Fruit fly (Drosophila melanogaster) whole organism, embryonic: ENCODE data around the gene mgr.

Experiments
- CG10209 ChIP-seq: fragments of 200-800 bp; sonication (Bioruptor generic); optimal IDR thresholded peaks from 3 replicates; lab custom pipeline; 2017; ENCODE audit warnings: missing biosample characterization, mild to moderate bottlenecking, missing genetic modification characterization, missing genetic modification reagents
- CG10979 ChIP-seq: fragments of 200-800 bp; sonication (Bioruptor generic); optimal IDR thresholded peaks from 2 replicates; lab custom pipeline; 2018; ENCODE audit warnings: missing biosample characterization, mild to moderate bottlenecking, missing genetic modification characterization, moderate library complexity
- CG11398 ChIP-seq: fragments of 200-800 bp; sonication (Bioruptor generic); optimal IDR thresholded peaks from 2 replicates; lab custom pipeline; 2016; ENCODE audit warnings: missing biosample characterization, missing genetic modification characterization
- CG13123 ChIP-seq: fragments of 200-800 bp; sonication (Bioruptor generic); optimal IDR thresholded peaks from 2 replicates; lab custom pipeline; 2016; ENCODE audit warnings: missing biosample characterization, missing genetic modification characterization
- CG17361 ChIP-seq: fragments of 200-800 bp; sonication (Bioruptor generic); IDR thresholded peaks from 3 replicates; pipeline ENCODE4 v1.3.6; 2022; ENCODE audit warnings: missing biosample characterization, missing genetic modification characterization
- CG17829 ChIP-seq: fragments of 200-800 bp; optimal IDR thresholded peaks from 2 replicates; lab custom pipeline; 2019; ENCODE audit warnings: missing biosample characterization, mild to moderate bottlenecking, missing genetic modification characterization, moderate library complexity
- CG2116 ChIP-seq: fragments of 200-800 bp; sonication (Bioruptor generic); optimal IDR thresholded peaks from 3 replicates; lab custom pipeline; 2018; ENCODE audit warnings: missing biosample characterization, mild to moderate bottlenecking, missing genetic modification characterization
- CG2120 ChIP-seq: fragments of 200-800 bp; sonication (Bioruptor generic); optimal IDR thresholded peaks from 3 replicates; lab custom pipeline; 2016; ENCODE audit warnings: missing biosample characterization, missing genetic modification characterization
- CG2889 ChIP-seq: fragments of 200-800 bp; sonication (Bioruptor generic); IDR thresholded peaks from 3 replicates; pipeline ENCODE4 v1.3.6; 2022; ENCODE audit warnings: missing biosample characterization, missing genetic modification characterization
- CG30431 ChIP-seq: fragments of 200-800 bp; sonication (Bioruptor generic); optimal IDR thresholded peaks from 2 replicates; lab custom pipeline; 2017; ENCODE audit warnings: missing biosample characterization, missing genetic modification characterization
- CG32767 ChIP-seq: fragments of 200-800 bp; sonication (Bioruptor generic); IDR thresholded peaks from 2 replicates; pipeline ENCODE4 v1.3.6; 2022; ENCODE audit warnings: missing biosample characterization, missing genetic modification characterization
- CG3847 ChIP-seq: fragments of 200-800 bp; sonication (Bioruptor generic); IDR thresholded peaks from 2 replicates; pipeline ENCODE4 v1.3.6; 2022; ENCODE audit warnings: missing biosample characterization, missing genetic modification characterization
- CG43689 ChIP-seq: fragments of 200-800 bp; sonication (Bioruptor generic); IDR thresholded peaks from 2 replicates; pipeline ENCODE4 v1.3.6; 2022; ENCODE audit warnings: missing biosample characterization, missing genetic modification characterization
- CG9437 ChIP-seq: fragments of 200-800 bp; sonication (Bioruptor generic); optimal IDR thresholded peaks from 2 replicates; lab custom pipeline; 2018; ENCODE audit warnings: missing biosample characterization, mild to moderate bottlenecking, missing genetic modification characterization
- Dbx ChIP-seq: fragments of 200-800 bp; sonication (Bioruptor generic); IDR thresholded peaks from 3 replicates; pipeline ENCODE4 v1.3.6; 2022; ENCODE audit warnings: missing biosample characterization, missing genetic modification characterization
- Dip3 ChIP-seq: fragments of 200-800 bp; sonication (Bioruptor generic); optimal IDR thresholded peaks from 3 replicates; lab custom pipeline; 2016; ENCODE audit warnings: missing biosample characterization, missing genetic modification characterization
- Elba2 ChIP-seq: fragments of 200-800 bp; sonication (Bioruptor generic); optimal IDR thresholded peaks from 3 replicates; lab custom pipeline; 2016; ENCODE audit warnings: missing biosample characterization, missing genetic modification characterization
- HmgZ ChIP-seq: fragments of 200-800 bp; sonication (Bioruptor generic); optimal IDR thresholded peaks from 2 replicates; lab custom pipeline; 2018; ENCODE audit warnings: missing biosample characterization, mild to moderate bottlenecking, missing genetic modification characterization
- MESR4 ChIP-seq: fragments of 200-800 bp; sonication (Bioruptor generic); optimal IDR thresholded peaks from 2 replicates; lab custom pipeline; 2018; ENCODE audit warnings: missing biosample characterization, mild to moderate bottlenecking, missing genetic modification characterization, moderate library complexity
- Mad ChIP-seq: fragments of 200-800 bp; sonication (Bioruptor generic); optimal IDR thresholded peaks from 2 replicates; lab custom pipeline; 2016; ENCODE audit warnings: missing biosample characterization, missing genetic modification characterization
- Med ChIP-seq: fragments of 200-800 bp; sonication (Bioruptor generic); peaks from one replicate; lab custom pipeline; 2016; ENCODE audit warnings: missing biosample characterization, missing genetic modification characterization, mild to moderate bottlenecking, inconsistent platforms, moderate library complexity
- Myb ChIP-seq: fragments of 200-800 bp; sonication (Bioruptor generic); optimal IDR thresholded peaks from 2 replicates; lab custom pipeline; 2016; ENCODE audit warnings: missing biosample characterization, missing genetic modification characterization
- Oaz ChIP-seq: fragments of 200-800 bp; sonication (Bioruptor generic); IDR thresholded peaks from 2 replicates; pipeline ENCODE4 v1.3.6; 2022; ENCODE audit warnings: missing biosample characterization, missing genetic modification characterization
- Rfx ChIP-seq: fragments of 200-800 bp; sonication (Bioruptor generic); IDR thresholded peaks from 2 replicates; pipeline ENCODE4 v1.3.6; 2022; ENCODE audit warnings: missing biosample characterization, missing genetic modification characterization
- Rx ChIP-seq: fragments of 200-800 bp; sonication (Bioruptor generic); IDR thresholded peaks from 2 replicates; pipeline ENCODE4 v1.3.6; 2022; ENCODE audit warnings: missing biosample characterization, missing genetic modification characterization
- Sin3A ChIP-seq: fragments of >200 bp; optimal IDR thresholded peaks from 2 replicates; lab custom pipeline; 2018
- Sox102F ChIP-seq: fragments of 200-800 bp; sonication (Bioruptor generic); optimal IDR thresholded peaks from 2 replicates; lab custom pipeline; 2018; ENCODE audit warnings: missing biosample characterization, mild to moderate bottlenecking, missing genetic modification characterization, moderate library complexity
- Trl ChIP-seq, 3 experiments: fragments of >200 bp in 2 of 3; fragments of 200-800 bp in 1 of 3; sonication (Bioruptor generic) in 1 of 3; optimal IDR thresholded peaks; 2 replicates in 1 of 3; 3 replicates in 2 of 3; lab custom pipeline; 2016 to 2017; ENCODE audit warnings: missing biosample characterization in 1 of 3, missing genetic modification characterization in 1 of 3
- Vsx1 ChIP-seq: fragments of 200-800 bp; sonication (Bioruptor generic); optimal IDR thresholded peaks from 2 replicates; lab custom pipeline; 2017; ENCODE audit warnings: missing biosample characterization, mild to moderate bottlenecking, missing genetic modification characterization, missing genetic modification reagents
- bigmax ChIP-seq: fragments of 200-800 bp; sonication (Bioruptor generic); optimal IDR thresholded peaks from 2 replicates; lab custom pipeline; 2018; ENCODE audit warnings: missing biosample characterization, mild to moderate bottlenecking, missing genetic modification characterization
- bowl ChIP-seq: fragments of 200-800 bp; sonication (Bioruptor generic); IDR thresholded peaks from 2 replicates; pipeline ENCODE4 v1.3.6; 2022; ENCODE audit warnings: missing biosample characterization, missing genetic modification characterization
- chif ChIP-seq, 2 experiments: fragments of 200-800 bp; sonication (Bioruptor generic); optimal IDR thresholded peaks; 3 replicates each; lab custom pipeline; 2016; ENCODE audit warnings: missing biosample characterization in 2 of 2, missing genetic modification characterization in 2 of 2
- chm ChIP-seq: fragments of 200-800 bp; sonication (Bioruptor generic); IDR thresholded peaks from 2 replicates; pipeline ENCODE4 v1.3.6; 2022; ENCODE audit warnings: missing biosample characterization, missing genetic modification characterization
- dan ChIP-seq: fragments of 200-800 bp; sonication (Bioruptor generic); IDR thresholded peaks from 2 replicates; pipeline ENCODE4 v1.3.6; 2022; ENCODE audit warnings: missing biosample characterization, missing genetic modification characterization
- eve ChIP-seq, 2 experiments: fragments of >200 bp; optimal IDR thresholded peaks; 2 replicates each; lab custom pipeline; 2017; ENCODE audit warnings: missing biosample characterization in 2 of 2, missing genetic modification characterization in 2 of 2
- fd96Cb ChIP-seq: fragments of 200-800 bp; sonication (Bioruptor generic); optimal IDR thresholded peaks from 2 replicates; lab custom pipeline; 2018; ENCODE audit warnings: missing biosample characterization, mild to moderate bottlenecking, missing genetic modification characterization, moderate library complexity
- hbn ChIP-seq: fragments of 200-800 bp; sonication (Bioruptor generic); IDR thresholded peaks from 2 replicates; pipeline ENCODE4 v1.3.6; 2022; ENCODE audit warnings: missing biosample characterization, missing genetic modification characterization; ENCODE audit not compliant: partially characterized antibody
- hkb ChIP-seq, 2 experiments: fragments of 200-800 bp in 1 of 2; fragments of >200 bp in 1 of 2; sonication (Bioruptor generic) in 1 of 2; IDR thresholded peaks in 1 of 2; optimal IDR thresholded peaks in 1 of 2; 2 replicates each; pipeline versions ENCODE4 v1.3.6 to Lab custom; 2017 to 2022; ENCODE audit warnings: missing biosample characterization in 1 of 2, missing genetic modification characterization in 1 of 2
- insv ChIP-seq, 2 experiments: fragments of 200-800 bp; sonication (Bioruptor generic); optimal IDR thresholded peaks; 3 replicates each; lab custom pipeline; 2016 to 2018; ENCODE audit warnings: missing biosample characterization in 2 of 2, missing genetic modification characterization in 2 of 2
- jumu ChIP-seq: fragments of 200-800 bp; sonication (Bioruptor generic); optimal IDR thresholded peaks from 3 replicates; lab custom pipeline; 2016; ENCODE audit warnings: missing biosample characterization, missing genetic modification characterization
- lab ChIP-seq: fragments of 200-800 bp; sonication (Bioruptor generic); optimal IDR thresholded peaks from 3 replicates; lab custom pipeline; 2017; ENCODE audit warnings: missing biosample characterization, missing genetic modification characterization, mild to moderate bottlenecking, moderate library complexity, missing genetic modification reagents
- luna ChIP-seq: fragments of 200-800 bp; sonication (Bioruptor generic); optimal IDR thresholded peaks from 2 replicates; lab custom pipeline; 2016; ENCODE audit warnings: missing biosample characterization, missing genetic modification characterization
- pum ChIP-seq: fragments of 200-800 bp; sonication (Bioruptor generic); optimal IDR thresholded peaks from 2 replicates; lab custom pipeline; 2016; ENCODE audit warnings: missing biosample characterization, missing genetic modification characterization
- pzg ChIP-seq: fragments of 200-800 bp; sonication (Bioruptor generic); optimal IDR thresholded peaks from 3 replicates; lab custom pipeline; 2018; ENCODE audit warnings: missing biosample characterization, mild to moderate bottlenecking, missing genetic modification characterization, moderate library complexity
- sc ChIP-seq, 3 experiments: fragments of >200 bp in 2 of 3; fragments of 200-800 bp in 1 of 3; sonication (Bioruptor generic) in 1 of 3; optimal IDR thresholded peaks; 2 replicates in 2 of 3; 3 replicates in 1 of 3; lab custom pipeline; 2017; ENCODE audit warnings: mild to moderate bottlenecking in 1 of 3, missing biosample characterization in 1 of 3, missing genetic modification characterization in 1 of 3, missing genetic modification reagents in 1 of 3
- shn ChIP-seq: fragments of 200-800 bp; sonication (Bioruptor generic); optimal IDR thresholded peaks from 3 replicates; lab custom pipeline; 2016; ENCODE audit warnings: missing biosample characterization, missing genetic modification characterization
- toy ChIP-seq: fragments of 200-800 bp; sonication (Bioruptor generic); IDR thresholded peaks from 2 replicates; pipeline ENCODE4 v1.3.6; 2022; ENCODE audit warnings: missing biosample characterization, missing genetic modification characterization
- tup ChIP-seq: fragments of 200-800 bp; sonication (Bioruptor generic); optimal IDR thresholded peaks from 2 replicates; lab custom pipeline; 2016; ENCODE audit warnings: missing biosample characterization, mild to moderate bottlenecking, missing genetic modification characterization, moderate library complexity
- zfh1 ChIP-seq: fragments of 200-800 bp; sonication (Bioruptor generic); IDR thresholded peaks from 3 replicates; pipeline ENCODE4 v1.3.6; 2022; ENCODE audit warnings: missing biosample characterization, missing genetic modification characterization

The mgr gene

DNA sequence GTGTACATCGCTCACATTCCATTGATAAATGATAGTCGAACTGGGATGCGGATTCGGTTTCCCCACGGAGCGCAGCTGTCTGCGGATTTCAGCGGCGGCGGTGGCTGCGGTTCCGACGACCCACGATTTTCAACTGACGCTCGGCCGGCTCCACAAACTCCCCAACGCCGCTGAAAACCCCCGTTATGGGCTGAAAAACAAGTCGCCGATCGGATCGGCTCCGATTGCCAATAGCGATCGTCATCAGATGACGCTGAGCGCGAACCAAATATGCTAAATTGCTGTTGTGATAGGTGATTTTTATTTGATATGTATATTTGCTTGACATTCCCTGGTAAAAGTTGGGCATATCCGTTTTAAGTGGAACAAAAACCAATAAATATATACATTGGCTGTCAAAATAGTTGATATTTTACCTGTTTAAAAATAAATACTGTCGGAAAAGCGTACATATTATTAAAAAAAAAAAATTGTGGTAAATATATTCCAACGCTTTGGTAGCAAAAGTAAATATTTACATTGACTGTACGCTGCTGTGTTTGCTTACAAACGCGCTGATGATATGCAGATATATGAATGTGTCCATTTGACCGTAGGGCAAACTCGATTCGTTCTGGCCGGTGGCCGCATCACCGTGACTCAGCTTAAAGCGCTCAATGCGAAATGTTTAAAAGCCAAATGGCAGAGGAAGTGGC lies 44.7 kb upstream of the mgr start (continued):
- peak; percentile 15 for TF ChIP-seq shn
- TF ChIP-seq Dip3 (GFP tag; lab: Kevin White, UChicago) = peak; percentile 72
- no peak for TF ChIP-seq hbn (GFP tag; lab: Robert Waterston, UW)
- no peak for TF ChIP-seq Elba2 (GFP tag; lab: Kevin White, UChicago)
- TF ChIP-seq Trl (optimal IDR thresholded peaks at IDR 0.05; lab: Kevin White, UChicago) = no peak
- no peak for TF ChIP-seq Trl (GFP tag; optimal IDR thresholded peaks at IDR 0.05; lab: Kevin White, UChicago)
- TF ChIP-seq chm (GFP tag; lab: Robert Waterston, UW) = no peak
- 0 out of 2 replicates have a peak, but pooled peaks have one; percentile 25 for TF ChIP-seq toy (GFP tag; lab: Robert Waterston, UW)
- no peak for TF ChIP-seq CG2116 (GFP tag; lab: Kevin White, UChicago)
- TF ChIP-seq bigmax = no peak
- TF ChIP-seq jumu = no peak
- TF ChIP-seq CG17361 = peak; percentile 72
- TF ChIP-seq CG2120 (GFP tag; lab: Kevin White, UChicago) = peak; percentile 91
- no peak for TF ChIP-seq insv (GFP tag; optimal IDR thresholded peaks at IDR 0.05; lab: Kevin White, UChicago)
- peak; percentile 83 for TF ChIP-seq Rfx
- no peak for TF ChIP-seq Sin3A (lab: Kevin White, UChicago)
- no peak for TF ChIP-seq chif (GFP tag; optimal IDR thresholded peaks at IDR 0.05; lab: Kevin White, UChicago)
- TF ChIP-seq lab = peak; percentile 59
- TF ChIP-seq CG3847 (GFP tag; lab: Robert Waterston, UW) = peak; percentile 70
- TF ChIP-seq sc (optimal IDR thresholded peaks at IDR 0.05; lab: Kevin White, UChicago) = no peak
- TF ChIP-seq sc (GFP tag; optimal IDR thresholded peaks at IDR 0.05; lab: Kevin White, UChicago) = no peak
- TF ChIP-seq CG30431 = peak; percentile 1
- no peak for TF ChIP-seq CG11398 (GFP tag; lab: Kevin White, UChicago)
- peak; percentile 1 for TF ChIP-seq Mad (GFP tag; lab: Kevin White, UChicago)
- peak; percentile 51 for TF ChIP-seq HmgZ (tag; lab: Kevin White, UChicago)
- TF ChIP-seq luna (GFP tag; lab: Kevin White, UChicago) = no peak
- peak; percentile 51; the same call in 1 of the 2 replicates for TF ChIP-seq Oaz
- peak; percentile 42 for TF ChIP-seq fd96Cb (tag; lab: Kevin White, UChicago)
- TF ChIP-seq CG10979 = no peak
- TF ChIP-seq Vsx1 = peak; percentile 46
- TF ChIP-seq Sox102F (GFP tag; lab: Kevin White, UChicago) = peak; percentile 63
- TF ChIP-seq CG13123 (GFP tag; lab: Kevin White, UChicago) = no peak
- TF ChIP-seq zfh1 = no peak
- peak; percentile 41 for TF ChIP-seq CG9437
- TF ChIP-seq Med (GFP tag; lab: Kevin White, UChicago) = peak; percentile 93
- TF ChIP-seq Rx (GFP tag; lab: Robert Waterston, UW) = no peak
- no peak for TF ChIP-seq bowl (GFP tag; lab: Robert Waterston, UW)
- no peak for TF ChIP-seq CG17829
- TF ChIP-seq pzg (GFP tag; lab: Kevin White, UChicago) = no peak
- no peak for TF ChIP-seq MESR4
- TF ChIP-seq CG32767 = no peak
- TF ChIP-seq Dbx (GFP tag; lab: Robert Waterston, UW) = peak; percentile 81; the same call in 2 of the 3 replicates
- no peak for TF ChIP-seq CG2889 (GFP tag; lab: Robert Waterston, UW)
- no peak for TF ChIP-seq eve (GFP tag; optimal IDR thresholded peaks at IDR 0.05; lab: Kevin White, UChicago)
- TF ChIP-seq CG43689 (GFP tag; lab: Robert Waterston, UW) = no peak
- TF ChIP-seq hkb (optimal IDR thresholded peaks at IDR 0.05; lab: Kevin White, UChicago) = no peak
- TF ChIP-seq hkb (GFP tag; IDR thresholded peaks at IDR 0.05; lab: Robert Waterston, UW) = peak; percentile 40; the same call in 1 of the 2 replicates
- no peak for TF ChIP-seq tup
- TF ChIP-seq CG10209 (GFP tag; lab: Kevin White, UChicago) = peak; percentile 64
- TF ChIP-seq pum = peak; percentile 29
- peak; percentile 39 for TF ChIP-seq Myb (GFP tag; lab: Kevin White, UChicago)
- TF ChIP-seq dan (GFP tag; lab: Robert Waterston, UW) = no peak
